Fruit fly (Drosophila melanogaster) whole organism, embryonic: ENCODE data around the gene CG8509.

Source experiments
- Asciz ChIP-seq: fragments of 200-800 bp; sonication (Bioruptor generic); optimal IDR thresholded peaks from 2 replicates; lab custom pipeline; 2017; ENCODE audit warnings: missing biosample characterization, mild to moderate bottlenecking, missing genetic modification characterization, missing genetic modification reagents
- BtbVII ChIP-seq: fragments of 200-800 bp; sonication (Bioruptor generic); optimal IDR thresholded peaks from 3 replicates; lab custom pipeline; 2017; ENCODE audit warnings: missing biosample characterization, mild to moderate bottlenecking, missing genetic modification characterization
- CG11247 ChIP-seq: fragments of 200-800 bp; sonication (Bioruptor generic); IDR thresholded peaks from 2 replicates; pipeline ENCODE4 v1.3.6; 2022; ENCODE audit warnings: missing biosample characterization, missing genetic modification characterization
- CG14860 ChIP-seq: fragments of 200-800 bp; sonication (Bioruptor generic); IDR thresholded peaks from 3 replicates; pipeline ENCODE4 v1.3.6; 2022; ENCODE audit warnings: missing biosample characterization, missing genetic modification characterization; ENCODE audit not compliant: partially characterized antibody
- CG15479 ChIP-seq: fragments of 200-800 bp; sonication (Bioruptor generic); optimal IDR thresholded peaks from 3 replicates; lab custom pipeline; 2019; ENCODE audit warnings: missing biosample characterization, mild to moderate bottlenecking, missing genetic modification characterization, moderate library complexity
- CG17328 ChIP-seq: fragments of 200-800 bp; sonication (Bioruptor generic); IDR thresholded peaks from 2 replicates; pipeline ENCODE4 v1.3.6; 2022; ENCODE audit warnings: missing biosample characterization, missing genetic modification characterization
- CG32532 ChIP-seq: fragments of 200-800 bp; sonication (Bioruptor generic); IDR thresholded peaks from 2 replicates; pipeline ENCODE4 v1.3.6; 2022; ENCODE audit warnings: missing biosample characterization, missing genetic modification characterization
- CG32767 ChIP-seq: fragments of 200-800 bp; sonication (Bioruptor generic); IDR thresholded peaks from 2 replicates; pipeline ENCODE4 v1.3.6; 2022; ENCODE audit warnings: missing biosample characterization, missing genetic modification characterization
- CG3281 ChIP-seq: fragments of 200-800 bp; sonication (Bioruptor generic); optimal IDR thresholded peaks from 3 replicates; lab custom pipeline; 2017; ENCODE audit warnings: missing biosample characterization, mild to moderate bottlenecking, missing genetic modification characterization
- CG34376 ChIP-seq: fragments of 200-800 bp; sonication (Bioruptor generic); optimal IDR thresholded peaks from 2 replicates; lab custom pipeline; 2018; ENCODE audit warnings: missing biosample characterization, mild to moderate bottlenecking, missing genetic modification characterization
- CG7745 ChIP-seq: fragments of 200-800 bp; sonication (Bioruptor generic); optimal IDR thresholded peaks from 2 replicates; lab custom pipeline; 2018; ENCODE audit warnings: missing biosample characterization, mild to moderate bottlenecking, missing genetic modification characterization, moderate library complexity
- CG7928 ChIP-seq: fragments of 200-800 bp; sonication (Bioruptor generic); optimal IDR thresholded peaks from 2 replicates; lab custom pipeline; 2017; ENCODE audit warnings: missing biosample characterization, mild to moderate bottlenecking, missing genetic modification characterization
- CG8281 ChIP-seq: fragments of 200-800 bp; sonication (Bioruptor generic); optimal IDR thresholded peaks from 2 replicates; lab custom pipeline; 2018; ENCODE audit warnings: missing biosample characterization, mild to moderate bottlenecking, missing genetic modification characterization, moderate library complexity
- Chrac-16 ChIP-seq: fragments of 200-800 bp; sonication (Bioruptor generic); optimal IDR thresholded peaks from 3 replicates; lab custom pipeline; 2016; ENCODE audit warnings: missing biosample characterization, missing genetic modification characterization
- D ChIP-seq, 2 experiments: fragments of 200-800 bp in 1 of 2; fragments of >200 bp in 1 of 2; sonication (Bioruptor generic) in 1 of 2; optimal IDR thresholded peaks; 2 replicates in 1 of 2; 3 replicates in 1 of 2; lab custom pipeline; 2017; ENCODE audit warnings: mild to moderate bottlenecking in 1 of 2, missing biosample characterization in 1 of 2, missing genetic modification characterization in 1 of 2, missing genetic modification reagents in 1 of 2
- Dip2 ChIP-seq: fragments of 200-800 bp; sonication (Bioruptor generic); IDR thresholded peaks from 2 replicates; pipeline ENCODE4 v1.3.6; 2022; ENCODE audit warnings: missing biosample characterization, missing genetic modification characterization
- E2f1 ChIP-seq: fragments of 200-800 bp; sonication (Bioruptor generic); IDR thresholded peaks from 2 replicates; pipeline ENCODE4 v1.3.6; 2022; ENCODE audit warnings: missing biosample characterization, missing genetic modification characterization
- Lim3 ChIP-seq: fragments of 200-800 bp; sonication (Bioruptor generic); IDR thresholded peaks from 2 replicates; pipeline ENCODE4 v1.3.6; 2022; ENCODE audit warnings: missing biosample characterization, missing genetic modification characterization
- MESR4 ChIP-seq: fragments of 200-800 bp; sonication (Bioruptor generic); optimal IDR thresholded peaks from 2 replicates; lab custom pipeline; 2018; ENCODE audit warnings: missing biosample characterization, mild to moderate bottlenecking, missing genetic modification characterization, moderate library complexity
- NC2α ChIP-seq: fragments of 200-800 bp; sonication (Bioruptor generic); optimal IDR thresholded peaks from 2 replicates; lab custom pipeline; 2016; ENCODE audit warnings: missing biosample characterization, missing genetic modification characterization
- Pdp1 ChIP-seq, 2 experiments: fragments of 200-800 bp; sonication (Bioruptor generic); optimal IDR thresholded peaks; 3 replicates each; lab custom pipeline; 2016; ENCODE audit warnings: missing biosample characterization in 2 of 2, missing genetic modification characterization in 2 of 2, mild to moderate bottlenecking in 1 of 2, moderate library complexity in 1 of 2
- Trl ChIP-seq, 3 experiments: fragments of >200 bp in 2 of 3; fragments of 200-800 bp in 1 of 3; sonication (Bioruptor generic) in 1 of 3; optimal IDR thresholded peaks; 2 replicates in 1 of 3; 3 replicates in 2 of 3; lab custom pipeline; 2016 to 2017; ENCODE audit warnings: missing biosample characterization in 1 of 3, missing genetic modification characterization in 1 of 3
- YL-1 ChIP-seq: fragments of 200-800 bp; sonication (Bioruptor generic); optimal IDR thresholded peaks from 3 replicates; lab custom pipeline; 2017; ENCODE audit warnings: missing biosample characterization, mild to moderate bottlenecking, missing genetic modification characterization
- ato ChIP-seq: fragments of 200-800 bp; sonication (Bioruptor generic); IDR thresholded peaks from 2 replicates; pipeline ENCODE4 v1.3.6; 2022; ENCODE audit warnings: missing biosample characterization, missing genetic modification characterization; ENCODE audit not compliant: partially characterized antibody
- cg ChIP-seq: fragments of 200-800 bp; sonication (Bioruptor generic); optimal IDR thresholded peaks from 3 replicates; lab custom pipeline; 2019; ENCODE audit warnings: missing biosample characterization, mild to moderate bottlenecking, missing genetic modification characterization, moderate library complexity
- chinmo ChIP-seq: fragments of 200-800 bp; sonication (Bioruptor generic); IDR thresholded peaks from 4 replicates; pipeline ENCODE4 v1.3.6; 2022; ENCODE audit warnings: missing biosample characterization, missing genetic modification characterization; ENCODE audit not compliant: partially characterized antibody
- crol ChIP-seq: fragments of 200-800 bp; sonication (Bioruptor generic); IDR thresholded peaks from 2 replicates; pipeline ENCODE4 v1.3.6; 2022; ENCODE audit warnings: missing biosample characterization, missing genetic modification characterization
- ewg ChIP-seq: fragments of 200-800 bp; sonication (Bioruptor generic); optimal IDR thresholded peaks from 3 replicates; lab custom pipeline; 2017; ENCODE audit warnings: mild to moderate bottlenecking, missing biosample characterization, missing genetic modification reagents, missing genetic modification characterization
- eyg ChIP-seq: fragments of 200-800 bp; sonication (Bioruptor generic); optimal IDR thresholded peaks from 3 replicates; lab custom pipeline; 2016; ENCODE audit warnings: missing biosample characterization, missing genetic modification characterization
- grau ChIP-seq: fragments of 200-800 bp; optimal IDR thresholded peaks from 3 replicates; lab custom pipeline; 2019; ENCODE audit warnings: missing biosample characterization, mild to moderate bottlenecking, missing genetic modification characterization, moderate library complexity
- h ChIP-seq: fragments of >200 bp; optimal IDR thresholded peaks from 2 replicates; lab custom pipeline; 2017
- ham ChIP-seq: fragments of 200-800 bp; sonication (Bioruptor generic); IDR thresholded peaks from 2 replicates; pipeline ENCODE4 v1.3.6; 2022; ENCODE audit warnings: missing biosample characterization, missing genetic modification characterization
- hbn ChIP-seq: fragments of 200-800 bp; sonication (Bioruptor generic); IDR thresholded peaks from 2 replicates; pipeline ENCODE4 v1.3.6; 2022; ENCODE audit warnings: missing biosample characterization, missing genetic modification characterization; ENCODE audit not compliant: partially characterized antibody
- jigr1 ChIP-seq: fragments of 200-800 bp; sonication (Bioruptor generic); IDR thresholded peaks from 3 replicates; pipeline ENCODE4 v1.3.6; 2022; ENCODE audit warnings: missing biosample characterization, missing genetic modification characterization
- kay ChIP-seq: fragments of 200-800 bp; sonication (Bioruptor generic); optimal IDR thresholded peaks from 2 replicates; lab custom pipeline; 2016; ENCODE audit warnings: missing biosample characterization, missing genetic modification characterization
- knrl ChIP-seq: fragments of 200-800 bp; sonication (Bioruptor generic); IDR thresholded peaks from 3 replicates; pipeline ENCODE4 v1.3.6; 2022; ENCODE audit warnings: missing biosample characterization, missing genetic modification characterization; ENCODE audit not compliant: partially characterized antibody
- lbe ChIP-seq: fragments of 200-800 bp; sonication (Bioruptor generic); optimal IDR thresholded peaks from 2 replicates; lab custom pipeline; 2016; ENCODE audit warnings: missing biosample characterization, mild to moderate bottlenecking, missing genetic modification characterization
- luna ChIP-seq: fragments of 200-800 bp; sonication (Bioruptor generic); optimal IDR thresholded peaks from 2 replicates; lab custom pipeline; 2016; ENCODE audit warnings: missing biosample characterization, missing genetic modification characterization
- nerfin-1 ChIP-seq: fragments of 200-800 bp; sonication (Bioruptor generic); optimal IDR thresholded peaks from 3 replicates; lab custom pipeline; 2019; ENCODE audit warnings: missing biosample characterization, mild to moderate bottlenecking, missing genetic modification characterization, moderate library complexity
- nom ChIP-seq: fragments of 200-800 bp; sonication (Bioruptor generic); optimal IDR thresholded peaks from 2 replicates; lab custom pipeline; 2017; ENCODE audit warnings: missing biosample characterization, missing genetic modification characterization, mild to moderate bottlenecking, moderate library complexity, missing genetic modification reagents
- phol ChIP-seq: fragments of 200-800 bp; sonication (Bioruptor generic); optimal IDR thresholded peaks from 3 replicates; lab custom pipeline; 2018; ENCODE audit warnings: missing biosample characterization, mild to moderate bottlenecking, missing genetic modification characterization, moderate library complexity
- psq ChIP-seq: fragments of 200-800 bp; sonication (Bioruptor generic); optimal IDR thresholded peaks from 2 replicates; lab custom pipeline; 2017; ENCODE audit warnings: missing biosample characterization, missing genetic modification characterization
- row ChIP-seq: fragments of 200-800 bp; sonication (Bioruptor generic); IDR thresholded peaks from 3 replicates; pipeline ENCODE4 v1.3.6; 2022; ENCODE audit warnings: missing biosample characterization, missing genetic modification characterization
- sens ChIP-seq: fragments of 200-800 bp; sonication (Bioruptor generic); peaks from one replicate; lab custom pipeline; 2016; ENCODE audit warnings: missing biosample characterization, missing genetic modification characterization
- tll ChIP-seq, 2 experiments: fragments of 200-800 bp in 1 of 2; fragments of >200 bp in 1 of 2; sonication (Bioruptor generic) in 1 of 2; optimal IDR thresholded peaks; 2 replicates each; lab custom pipeline; 2017 to 2019; ENCODE audit warnings: missing biosample characterization in 2 of 2, missing genetic modification characterization in 2 of 2, mild to moderate bottlenecking in 1 of 2, moderate library complexity in 1 of 2
- tna ChIP-seq: fragments of 200-800 bp; sonication (Bioruptor generic); IDR thresholded peaks from 2 replicates; pipeline ENCODE4 v1.3.6; 2022; ENCODE audit warnings: missing biosample characterization, missing genetic modification characterization; ENCODE audit not compliant: partially characterized antibody
- yki ChIP-seq: fragments of >200 bp; optimal IDR thresholded peaks from 3 replicates; lab custom pipeline; 2018

CG8509 gene

dm6 chrX:15833957-15834356 lies 24.6 kb downstream of the CG8509 start:
- TF ChIP-seq h (lab: Kevin White, UChicago) (no peak), Lim3 (GFP tag; lab: Robert Waterston, UW) (no peak), CG32532 (GFP tag; lab: Robert Waterston, UW) (no peak), grau (tag; lab: Kevin White, UChicago) (peak; percentile 70), CG3281 (GFP tag; lab: Kevin White, UChicago) (no peak), sens (GFP tag; lab: Kevin White, UChicago) (peak; percentile 56), Dip2 (GFP tag; lab: Robert Waterston, UW) (no peak), knrl (GFP tag; lab: Robert Waterston, UW) (no peak), ham (no peak), Pdp1 (GFP tag; optimal IDR thresholded peaks at IDR 0.05; lab: Kevin White, UChicago) (peak in 1 of 2 experiments; percentile 80), luna (GFP tag; lab: Kevin White, UChicago) (no peak), CG11247 (GFP tag; lab: Robert Waterston, UW) (no peak), eyg (GFP tag; lab: Kevin White, UChicago) (no peak), jigr1 (GFP tag; lab: Robert Waterston, UW) (no peak), psq (GFP tag; lab: Kevin White, UChicago) (no peak), NC2α (GFP tag; lab: Kevin White, UChicago) (no peak)

dm6 chrX:15834594-15835236 lies 25.4 kb downstream of the CG8509 start:
- peak; percentile 92 for TF ChIP-seq phol (tag; lab: Kevin White, UChicago)
- no peak for TF ChIP-seq CG7928 (GFP tag; lab: Kevin White, UChicago)
- TF ChIP-seq sens (GFP tag; lab: Kevin White, UChicago): peak; percentile 50
- peak; percentile 44 for TF ChIP-seq YL-1 (GFP tag; lab: Kevin White, UChicago)
- TF ChIP-seq CG7745 (tag; lab: Kevin White, UChicago): peak; percentile 21
- peak; percentile 45 for TF ChIP-seq D (optimal IDR thresholded peaks at IDR 0.05; lab: Kevin White, UChicago)
- TF ChIP-seq D (GFP tag; optimal IDR thresholded peaks at IDR 0.05; lab: Kevin White, UChicago): no peak
- TF ChIP-seq CG8281 (tag; lab: Kevin White, UChicago): no peak
- peak; percentile 9 for TF ChIP-seq ewg (GFP tag; lab: Kevin White, UChicago)
- TF ChIP-seq nerfin-1 (tag; lab: Kevin White, UChicago): peak; percentile 75
- TF ChIP-seq nom (GFP tag; lab: Kevin White, UChicago): peak; percentile 57
- peak; percentile 60 for TF ChIP-seq MESR4 (GFP tag; lab: Kevin White, UChicago)
- 0 out of 2 replicates have a peak, but pooled peaks have one; percentile 9 for TF ChIP-seq crol
- no peak for TF ChIP-seq E2f1 (GFP tag; lab: Robert Waterston, UW)
- TF ChIP-seq CG14860 (GFP tag; lab: Robert Waterston, UW): no peak
- TF ChIP-seq lbe (GFP tag; lab: Kevin White, UChicago): peak; percentile 52
- TF ChIP-seq CG3281 (GFP tag; lab: Kevin White, UChicago): no peak
- TF ChIP-seq tna (GFP tag; lab: Robert Waterston, UW): no peak
- TF ChIP-seq row (GFP tag; lab: Robert Waterston, UW): peak; percentile 18; the same call in 1 of the 3 replicates
- TF ChIP-seq cg (GFP tag; lab: Kevin White, UChicago): peak; percentile 95
- no peak for TF ChIP-seq CG17328
- TF ChIP-seq Chrac-16: no peak
- peak; percentile 79 for TF ChIP-seq CG32767 (GFP tag; lab: Robert Waterston, UW)
- peak; percentile 49 for TF ChIP-seq CG34376 (GFP tag; lab: Kevin White, UChicago)
- peak; percentile 51; the same call in 1 of the 4 replicates for TF ChIP-seq chinmo (GFP tag; lab: Robert Waterston, UW)
- peak; percentile 17 for TF ChIP-seq CG15479 (GFP tag; lab: Kevin White, UChicago)
- TF ChIP-seq BtbVII: peak; percentile 24
- peak; percentile 89 to 96 for TF ChIP-seq Trl (optimal IDR thresholded peaks at IDR 0.05; lab: Kevin White, UChicago)
- peak; percentile 5 for TF ChIP-seq Trl (GFP tag; optimal IDR thresholded peaks at IDR 0.05; lab: Kevin White, UChicago)
- no peak for TF ChIP-seq ato (GFP tag; lab: Robert Waterston, UW)
- peak; percentile 39; the same call in 1 of the 2 replicates for TF ChIP-seq hbn
- peak in 1 of 2 experiments; percentile 13 for TF ChIP-seq tll (GFP tag; optimal IDR thresholded peaks at IDR 0.05; lab: Kevin White, UChicago)
- TF ChIP-seq kay (GFP tag; lab: Kevin White, UChicago): peak; percentile 81
- no peak for TF ChIP-seq Asciz (GFP tag; lab: Kevin White, UChicago)
- peak; percentile 28 for TF ChIP-seq yki (lab: Kevin White, UChicago)
